Fruit fly (Drosophila melanogaster): ENCODE measurements around the gene Gr77a.

DNA sequence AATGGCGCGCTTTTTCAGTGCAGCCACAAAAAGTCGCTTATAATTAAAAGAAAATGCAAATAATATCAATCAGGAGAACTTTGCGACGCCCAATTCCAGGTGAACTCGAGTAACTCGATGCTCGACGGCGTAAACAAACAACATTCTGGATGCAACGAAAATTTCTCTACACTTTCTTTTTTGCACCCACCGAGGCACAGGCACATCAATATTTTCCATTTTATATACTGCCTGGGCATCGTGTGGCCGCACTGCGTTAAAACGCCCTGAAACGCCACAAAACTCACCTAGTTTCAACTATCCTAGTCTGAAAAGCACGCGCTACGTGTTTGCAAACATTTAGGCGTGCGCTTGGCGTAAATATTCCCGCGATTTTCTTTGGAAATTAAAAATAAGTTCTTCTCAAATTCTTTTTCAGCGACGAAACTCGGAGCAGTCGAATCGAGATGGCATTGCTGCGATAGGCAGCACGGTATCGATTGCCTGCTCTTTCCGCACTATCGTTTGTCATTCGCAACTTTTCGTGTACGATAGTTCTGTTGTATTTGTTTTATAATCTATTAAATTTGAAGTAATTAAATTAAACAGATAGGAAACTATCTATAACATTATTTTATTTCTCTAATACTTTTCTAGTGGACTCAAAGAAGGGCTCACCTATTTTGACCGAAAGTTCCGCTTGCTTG is 46.7 kb upstream of the Gr77a start, which contains the start of gene Pcif1:
- no peak for TF ChIP-seq cic (GFP tag; optimal IDR thresholded peaks at IDR 0.05)
- no peak for TF ChIP-seq Mnt (GFP tag; optimal IDR thresholded peaks at IDR 0.05)
- TF ChIP-seq tj (GFP tag; optimal IDR thresholded peaks at IDR 0.05), result no peak

All from whole organism, adult.